Worm (Caenorhabditis elegans): Measurements from ENCODE around the gene T25F10.3.

The T25F10.3 gene

DNA sequence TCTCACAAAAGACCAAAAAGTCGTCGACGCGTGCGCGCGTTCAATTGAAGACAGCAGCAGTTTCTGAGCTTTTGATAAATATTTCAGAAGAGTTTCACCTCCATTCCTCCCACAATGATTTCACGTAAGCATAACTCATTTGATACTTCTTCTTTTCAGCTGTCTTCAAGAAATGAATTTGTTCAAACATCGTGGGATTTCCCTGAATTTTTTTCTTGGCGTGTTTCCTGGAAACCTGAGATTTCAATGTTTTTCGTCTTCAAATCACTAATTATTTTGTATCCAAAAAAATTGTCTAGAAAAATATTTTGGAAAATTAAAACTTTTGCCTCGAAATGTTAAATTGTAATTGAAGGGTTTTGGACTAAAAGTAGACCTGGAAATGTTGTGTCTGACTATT is 33.6 kb downstream of the T25F10.3 start:
- TF ChIP-seq snpc-4 (tag; optimal IDR thresholded peaks at IDR 0.05) = no peak
- TF ChIP-seq pha-4 (tag; optimal IDR thresholded peaks at IDR 0.05) = no peak
- no peak for TF ChIP-seq ceh-9 (tag; optimal IDR thresholded peaks at IDR 0.05)
- TF ChIP-seq nhr-12 (tag; optimal IDR thresholded peaks at IDR 0.05) = no peak
- TF ChIP-seq ztf-4 (tag; optimal IDR thresholded peaks at IDR 0.05) = no peak
- no peak for TF ChIP-seq mml-1 (tag; optimal IDR thresholded peaks at IDR 0.05)

DNA sequence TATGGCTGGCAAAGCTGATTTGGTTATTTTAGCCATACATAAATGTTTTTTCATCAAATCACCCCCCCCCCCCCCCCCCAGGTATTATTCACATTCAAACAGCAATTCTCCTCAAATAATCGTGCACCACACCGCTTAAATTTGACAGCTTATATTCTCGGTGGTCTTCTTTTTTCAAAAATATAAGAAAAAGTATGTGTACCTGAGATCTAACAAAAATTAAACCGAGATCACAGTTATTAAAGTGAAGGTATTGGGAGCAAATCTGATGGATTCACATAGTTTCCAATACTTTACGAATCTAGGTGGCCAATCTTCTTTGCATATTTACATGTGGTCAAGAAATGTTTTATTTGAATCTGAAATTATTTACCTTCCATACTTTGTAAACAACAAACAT is 35.3 kb downstream of the T25F10.3 start, which contains the start of gene ZC404.15:
ZC404.15 (plus strand) TSS at position 301 of the 400 bp plus-strand sequence.
- no peak for TF ChIP-seq R02D3.7 (tag; optimal IDR thresholded peaks at IDR 0.05)
- no peak for TF ChIP-seq egl-5 (tag; optimal IDR thresholded peaks at IDR 0.05)
- TF ChIP-seq ceh-28 (tag; optimal IDR thresholded peaks at IDR 0.05) = no peak
- no peak for TF ChIP-seq pqm-1 (tag; optimal IDR thresholded peaks at IDR 0.05)
- TF ChIP-seq nhr-77 (tag; optimal IDR thresholded peaks at IDR 0.05) = no peak
- no peak for TF ChIP-seq lin-39 (tag; optimal IDR thresholded peaks at IDR 0.05)
- TF ChIP-seq jun-1 (tag; optimal IDR thresholded peaks at IDR 0.05) = no peak
- no peak for TF ChIP-seq eor-1 (tag; optimal IDR thresholded peaks at IDR 0.05)
- TF ChIP-seq mml-1 (tag; optimal IDR thresholded peaks at IDR 0.05) = no peak

DNA sequence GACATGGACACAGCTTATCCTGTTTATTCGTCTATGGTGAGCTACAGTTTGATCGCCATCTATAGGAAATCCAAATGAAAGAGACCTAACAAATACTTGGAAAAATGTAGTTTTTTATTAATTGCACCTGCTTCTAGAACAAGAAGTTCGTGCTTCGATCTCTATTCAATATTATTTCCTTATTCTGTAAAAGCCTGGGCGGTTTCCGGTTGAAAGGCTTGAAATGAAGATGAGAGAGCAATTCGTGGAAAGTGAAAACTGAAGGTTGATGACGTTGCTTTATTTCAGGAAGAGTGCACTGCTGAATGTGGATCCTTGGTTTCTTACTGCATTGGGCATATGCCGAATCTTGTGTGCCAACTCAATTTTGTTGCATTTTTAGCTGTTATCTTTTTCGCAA is 35.8 kb downstream of the T25F10.3 start:
- TF ChIP-seq sea-2 (GFP tag; optimal IDR thresholded peaks at IDR 0.05) = no peak
- TF ChIP-seq nhr-12 (tag; optimal IDR thresholded peaks at IDR 0.05) = no peak
- no peak for TF ChIP-seq nhr-77 (tag; optimal IDR thresholded peaks at IDR 0.05)
- TF ChIP-seq lin-39 (tag; optimal IDR thresholded peaks at IDR 0.05) = no peak
- no peak for TF ChIP-seq skn-1 (tag; optimal IDR thresholded peaks at IDR 0.05)
- no peak for TF ChIP-seq nhr-67 (tag; optimal IDR thresholded peaks at IDR 0.05)
- TF ChIP-seq mdl-1 (tag; optimal IDR thresholded peaks at IDR 0.05) = no peak
- TF ChIP-seq nhr-25 (tag; optimal IDR thresholded peaks at IDR 0.05) = no peak
- TF ChIP-seq tbx-2 (tag; optimal IDR thresholded peaks at IDR 0.05) = no peak
- TF ChIP-seq elt-1 (tag; optimal IDR thresholded peaks at IDR 0.05) = no peak
- no peak for TF ChIP-seq ZK546.5 (tag; optimal IDR thresholded peaks at IDR 0.05)
- no peak for TF ChIP-seq eor-1 (tag; optimal IDR thresholded peaks at IDR 0.05)
- no peak for TF ChIP-seq unc-62 (GFP tag; optimal IDR thresholded peaks at IDR 0.05)
- no peak for TF ChIP-seq egl-27 (tag; optimal IDR thresholded peaks at IDR 0.05)

DNA sequence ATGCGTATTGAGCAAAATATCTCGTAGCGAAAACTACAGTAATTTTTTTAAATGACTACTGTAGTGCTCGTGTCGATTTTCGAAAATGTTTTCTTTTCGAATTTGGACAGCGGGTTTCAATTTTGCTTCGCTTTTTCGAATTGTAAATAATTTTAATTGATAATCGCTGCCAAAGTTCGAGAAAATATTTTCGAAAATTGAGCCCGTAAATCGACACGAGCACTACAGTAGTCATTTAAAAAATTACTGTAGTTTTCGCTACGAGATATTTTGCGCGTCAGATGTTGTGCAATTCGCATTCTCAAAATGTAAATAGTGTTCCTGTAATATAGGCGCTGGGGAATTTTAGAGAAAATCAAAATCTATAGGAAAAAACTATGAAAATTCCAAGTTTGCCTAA is 37.4 kb downstream of the T25F10.3 start:
- TF ChIP-seq mdl-1 (tag; optimal IDR thresholded peaks at IDR 0.05) (no peak), ceh-16 (tag; optimal IDR thresholded peaks at IDR 0.05) (no peak), sea-2 (GFP tag; optimal IDR thresholded peaks at IDR 0.05) (no peak), nhr-67 (tag; optimal IDR thresholded peaks at IDR 0.05) (no peak), pha-4 (tag; optimal IDR thresholded peaks at IDR 0.05) (no peak), tbx-2 (tag; optimal IDR thresholded peaks at IDR 0.05) (no peak), ztf-4 (tag; optimal IDR thresholded peaks at IDR 0.05) (no peak), unc-62 (GFP tag; optimal IDR thresholded peaks at IDR 0.05) (no peak), nfya-1 (tag; optimal IDR thresholded peaks at IDR 0.05; ENCODE audit: insufficient read depth) (no peak), elt-2 (tag; optimal IDR thresholded peaks at IDR 0.05) (no peak), nhr-11 (tag; optimal IDR thresholded peaks at IDR 0.05) (no peak), mml-1 (tag; optimal IDR thresholded peaks at IDR 0.05) (no peak), nhr-12 (tag; optimal IDR thresholded peaks at IDR 0.05) (no peak), ama-1 (optimal IDR thresholded peaks at IDR 0.05) (no peak), ZK546.5 (tag; optimal IDR thresholded peaks at IDR 0.05) (no peak), jun-1 (tag; optimal IDR thresholded peaks at IDR 0.05) (no peak)

DNA sequence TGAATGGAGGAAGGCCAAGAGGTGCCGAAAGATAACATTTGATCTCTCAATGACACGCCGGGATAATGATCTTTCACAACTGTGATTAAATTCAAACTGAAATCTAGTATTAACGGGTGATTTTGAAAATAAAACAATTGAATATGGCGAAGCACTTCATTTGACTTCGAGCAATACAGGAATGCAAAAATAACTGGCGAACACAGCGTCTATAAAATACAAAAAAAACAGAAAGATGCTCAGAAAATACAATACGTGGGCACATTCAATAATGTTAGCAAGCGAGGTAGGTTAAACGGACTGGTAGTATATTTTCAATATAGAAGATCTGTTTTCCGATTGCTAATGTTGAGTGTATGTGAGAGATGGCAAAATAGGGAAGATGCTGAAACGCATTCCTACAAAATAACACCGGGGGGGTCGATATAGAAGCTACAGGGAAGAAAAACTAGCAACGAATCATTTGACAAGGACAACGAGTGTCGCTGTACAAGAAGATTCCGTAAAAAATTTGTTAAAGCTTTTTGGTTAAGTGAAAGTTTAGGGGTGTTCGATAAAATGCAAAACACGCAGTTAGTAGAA is 38.3 kb downstream of the T25F10.3 start:
- no peak for TF ChIP-seq R02D3.7 (tag; optimal IDR thresholded peaks at IDR 0.05)
- no peak for TF ChIP-seq nhr-67 (tag; optimal IDR thresholded peaks at IDR 0.05)
- TF ChIP-seq nhr-76 (tag; optimal IDR thresholded peaks at IDR 0.05) = no peak
- no peak for TF ChIP-seq fkh-10 (GFP tag; optimal IDR thresholded peaks at IDR 0.05)
- no peak for TF ChIP-seq eor-1 (tag; optimal IDR thresholded peaks at IDR 0.05)
- TF ChIP-seq aly-2 (tag; optimal IDR thresholded peaks at IDR 0.05) = no peak
- TF ChIP-seq unc-62 (GFP tag; optimal IDR thresholded peaks at IDR 0.05) = no peak
- no peak for TF ChIP-seq nhr-11 (tag; optimal IDR thresholded peaks at IDR 0.05)
- no peak for TF ChIP-seq nhr-25 (tag; optimal IDR thresholded peaks at IDR 0.05)
- TF ChIP-seq snpc-4 (tag; optimal IDR thresholded peaks at IDR 0.05) = no peak
- TF ChIP-seq nfya-1 (tag; optimal IDR thresholded peaks at IDR 0.05; ENCODE audit: insufficient read depth) = no peak
- no peak for TF ChIP-seq unc-39 (tag; optimal IDR thresholded peaks at IDR 0.05)
- TF ChIP-seq lin-15B (tag; optimal IDR thresholded peaks at IDR 0.05) = no peak
- no peak for TF ChIP-seq hmg-11 (tag; optimal IDR thresholded peaks at IDR 0.05)
- TF ChIP-seq jun-1 (tag; optimal IDR thresholded peaks at IDR 0.05) = no peak
- no peak for TF ChIP-seq fkh-2 (tag; optimal IDR thresholded peaks at IDR 0.05)
- no peak for TF ChIP-seq sea-2 (GFP tag; optimal IDR thresholded peaks at IDR 0.05)
- TF ChIP-seq zag-1 (tag; optimal IDR thresholded peaks at IDR 0.05) = no peak
- no peak for TF ChIP-seq skn-1 (tag; optimal IDR thresholded peaks at IDR 0.05)
- TF ChIP-seq ama-1 (optimal IDR thresholded peaks at IDR 0.05) = no peak

All from whole organism, L3 larva.